Worm (Caenorhabditis elegans) whole organism, L3 larva: ENCODE measurements around the gene C14A4.6.

Source experiments
- R02D3.7 ChIP-seq: fragments of 150-350 bp; optimal IDR thresholded peaks from 2 replicates; lab custom pipeline; 2014; ENCODE audit warnings: missing biosample characterization, missing genetic modification characterization
- ZK546.5 ChIP-seq: sonication (generic microtip); optimal IDR thresholded peaks from 2 replicates; lab custom pipeline; 2017; ENCODE audit warnings: missing biosample characterization, missing genetic modification characterization
- aly-2 ChIP-seq: fragments of 150-350 bp; optimal IDR thresholded peaks from 2 replicates; lab custom pipeline; 2014; ENCODE audit warnings: missing biosample characterization, missing genetic modification characterization
- ama-1 ChIP-seq: fragments of 150-350 bp; optimal IDR thresholded peaks from 2 replicates; lab custom pipeline; 2018
- ceh-28 ChIP-seq: fragments of 150-350 bp; optimal IDR thresholded peaks from 2 replicates; lab custom pipeline; 2014; ENCODE audit warnings: missing biosample characterization, missing genetic modification reagents, missing genetic modification characterization
- daf-12 ChIP-seq: fragments of 150-350 bp; optimal IDR thresholded peaks from 2 replicates; lab custom pipeline; 2014; ENCODE audit warnings: missing biosample characterization, missing genetic modification reagents, missing genetic modification characterization
- egl-27 ChIP-seq: sonication (generic microtip); optimal IDR thresholded peaks from 4 replicates; lab custom pipeline; 2017; ENCODE audit warnings: missing biosample characterization, missing genetic modification reagents, missing genetic modification characterization
- egl-5 ChIP-seq: fragments of 150-350 bp; optimal IDR thresholded peaks from 2 replicates; lab custom pipeline; 2017; ENCODE audit warnings: missing biosample characterization, missing genetic modification reagents, missing genetic modification characterization, inconsistent platforms
- elt-1 ChIP-seq: fragments of 150-350 bp; optimal IDR thresholded peaks from 2 replicates; lab custom pipeline; 2014; ENCODE audit warnings: missing biosample characterization, missing genetic modification characterization
- elt-2 ChIP-seq: sonication (generic microtip); optimal IDR thresholded peaks from 2 replicates; lab custom pipeline; 2016; ENCODE audit warnings: missing genetic modification reagents, mild to moderate bottlenecking, missing genetic modification characterization, missing compliant biosample characterization
- elt-3 ChIP-seq, 3 experiments: fragments of 150-350 bp in 1 of 3; sonication (generic microtip) in 2 of 3; optimal IDR thresholded peaks; 2 replicates in 2 of 3; 4 replicates in 1 of 3; lab custom pipeline; 2014 to 2017; ENCODE audit warnings: missing biosample characterization in 3 of 3, missing genetic modification characterization in 3 of 3
- eor-1 ChIP-seq, 2 experiments: fragments of 150-350 bp; optimal IDR thresholded peaks; 2 replicates each; lab custom pipeline; 2014 to 2018; ENCODE audit warnings: missing biosample characterization in 2 of 2, missing genetic modification characterization in 2 of 2
- fos-1 ChIP-seq: fragments of 150-350 bp; optimal IDR thresholded peaks from 2 replicates; lab custom pipeline; 2014; ENCODE audit warnings: missing biosample characterization, missing genetic modification characterization
- hmg-11 ChIP-seq: sonication (generic microtip); optimal IDR thresholded peaks from 2 replicates; lab custom pipeline; 2016; ENCODE audit warnings: missing genetic modification characterization, missing compliant biosample characterization
- jun-1 ChIP-seq: fragments of 150-350 bp; optimal IDR thresholded peaks from 2 replicates; lab custom pipeline; 2014; ENCODE audit warnings: missing biosample characterization, missing genetic modification reagents, missing genetic modification characterization
- lin-15B ChIP-seq: fragments of 150-350 bp; optimal IDR thresholded peaks from 2 replicates; lab custom pipeline; 2014; ENCODE audit warnings: missing biosample characterization, missing genetic modification characterization
- lin-39 ChIP-seq: fragments of 150-350 bp; optimal IDR thresholded peaks from 2 replicates; lab custom pipeline; 2018; ENCODE audit warnings: missing biosample characterization, missing genetic modification reagents, missing genetic modification characterization
- lsy-12 ChIP-seq: sonication (generic microtip); optimal IDR thresholded peaks from 2 replicates; lab custom pipeline; 2016; ENCODE audit warnings: mild to moderate bottlenecking, missing genetic modification characterization, missing compliant biosample characterization
- mdl-1 ChIP-seq: fragments of 150-350 bp; optimal IDR thresholded peaks from 2 replicates; lab custom pipeline; 2014; ENCODE audit warnings: missing biosample characterization, missing genetic modification characterization
- mml-1 ChIP-seq: fragments of 150-350 bp; sonication (generic microtip); optimal IDR thresholded peaks from 3 replicates; lab custom pipeline; 2014; ENCODE audit warnings: missing biosample characterization, missing genetic modification characterization
- nfya-1 ChIP-seq: sonication (generic microtip); optimal IDR thresholded peaks from 2 replicates; lab custom pipeline; 2017; ENCODE audit warnings: missing genetic modification characterization, mild to moderate bottlenecking, missing compliant biosample characterization, antibody characterized with exemption, moderate library complexity; ENCODE audit not compliant: insufficient read depth
- nhr-11 ChIP-seq: fragments of 150-350 bp; optimal IDR thresholded peaks from 2 replicates; lab custom pipeline; 2014; ENCODE audit warnings: missing biosample characterization, missing genetic modification characterization
- nhr-12 ChIP-seq: fragments of 150-350 bp; optimal IDR thresholded peaks from 2 replicates; lab custom pipeline; 2014; ENCODE audit warnings: missing biosample characterization, missing genetic modification characterization
- nhr-23 ChIP-seq: fragments of 150-350 bp; optimal IDR thresholded peaks from 2 replicates; lab custom pipeline; 2014; ENCODE audit warnings: missing biosample characterization, missing genetic modification reagents, missing genetic modification characterization
- nhr-237 ChIP-seq: fragments of 150-350 bp; optimal IDR thresholded peaks from 2 replicates; lab custom pipeline; 2014; ENCODE audit warnings: missing biosample characterization, missing genetic modification characterization
- nhr-25 ChIP-seq: sonication (generic microtip); optimal IDR thresholded peaks from 2 replicates; lab custom pipeline; 2017; ENCODE audit warnings: missing biosample characterization, missing genetic modification characterization
- nhr-28 ChIP-seq: fragments of 150-350 bp; optimal IDR thresholded peaks from 2 replicates; lab custom pipeline; 2014; ENCODE audit warnings: missing biosample characterization, missing genetic modification characterization
- nhr-43 ChIP-seq: sonication (generic microtip); optimal IDR thresholded peaks from 2 replicates; lab custom pipeline; 2016; ENCODE audit warnings: mild to moderate bottlenecking, missing genetic modification characterization, missing compliant biosample characterization; ENCODE audit not compliant: poor library complexity, severe bottlenecking
- nhr-67 ChIP-seq: fragments of 150-350 bp; optimal IDR thresholded peaks from 2 replicates; lab custom pipeline; 2014; ENCODE audit warnings: missing biosample characterization, missing genetic modification characterization
- pha-4 ChIP-seq: fragments of 150-350 bp; optimal IDR thresholded peaks from 2 replicates; lab custom pipeline; 2014; ENCODE audit warnings: missing biosample characterization, missing genetic modification reagents, missing genetic modification characterization
- pqm-1 ChIP-seq: fragments of 150-350 bp; optimal IDR thresholded peaks from 2 replicates; lab custom pipeline; 2017; ENCODE audit warnings: missing biosample characterization, missing genetic modification characterization, inconsistent platforms
- sea-2 ChIP-seq: fragments of 150-350 bp; sonication (generic microtip); optimal IDR thresholded peaks from 4 replicates; lab custom pipeline; 2014; ENCODE audit warnings: missing biosample characterization, missing genetic modification reagents, missing genetic modification characterization
- skn-1 ChIP-seq: fragments of 150-350 bp; optimal IDR thresholded peaks from 2 replicates; lab custom pipeline; 2014; ENCODE audit warnings: missing biosample characterization, missing genetic modification characterization
- snpc-4 ChIP-seq: fragments of 150-350 bp; optimal IDR thresholded peaks from 2 replicates; lab custom pipeline; 2014; ENCODE audit warnings: missing biosample characterization, missing genetic modification characterization
- tbx-2 ChIP-seq: sonication (generic microtip); optimal IDR thresholded peaks from 2 replicates; lab custom pipeline; 2016; ENCODE audit warnings: mild to moderate bottlenecking, missing genetic modification characterization, missing compliant biosample characterization
- unc-39 ChIP-seq: sonication (generic microtip); optimal IDR thresholded peaks from 4 replicates; lab custom pipeline; 2017; ENCODE audit warnings: missing biosample characterization, missing genetic modification characterization
- unc-62 ChIP-seq: fragments of 150-350 bp; sonication (generic microtip); optimal IDR thresholded peaks from 4 replicates; lab custom pipeline; 2014; ENCODE audit warnings: missing biosample characterization, missing genetic modification reagents, missing genetic modification characterization
- zag-1 ChIP-seq: fragments of 150-350 bp; optimal IDR thresholded peaks from 2 replicates; lab custom pipeline; 2014; ENCODE audit warnings: missing biosample characterization, missing genetic modification characterization
- ztf-4 ChIP-seq: fragments of 150-350 bp; optimal IDR thresholded peaks from 2 replicates; lab custom pipeline; 2014; ENCODE audit warnings: missing biosample characterization, missing genetic modification characterization

C14A4.6 gene

ce11 chrII:10550872-10551647 is 43.5 kb downstream of the C14A4.6 start:
- TF ChIP-seq mdl-1 (tag; lab: Kevin White, UChicago) (no peak), nhr-25 (peak; percentile 37), elt-1 (no peak), ceh-28 (tag; lab: Kevin White, UChicago) (no peak), zag-1 (tag; lab: Kevin White, UChicago) (no peak), lin-15B (no peak), nhr-237 (tag; lab: Kevin White, UChicago) (no peak), ztf-4 (tag; lab: Kevin White, UChicago) (no peak), unc-62 (no peak), aly-2 (tag; lab: Kevin White, UChicago) (no peak), pqm-1 (no peak), snpc-4 (tag; lab: Kevin White, UChicago) (no peak), jun-1 (tag; lab: Kevin White, UChicago) (no peak), egl-27 (tag; lab: Kevin White, UChicago) (no peak), unc-39 (no peak), mml-1 (tag; lab: Kevin White, UChicago) (no peak), nhr-67 (tag; lab: Kevin White, UChicago) (no peak), fos-1 (tag; lab: Kevin White, UChicago) (no peak), elt-3 (tag; optimal IDR thresholded peaks at IDR 0.05; lab: Kevin White, UChicago) (peak in 1 of 3 experiments; percentile 40), R02D3.7 (tag; lab: Kevin White, UChicago) (no peak), ZK546.5 (tag; lab: Kevin White, UChicago) (no peak), nhr-23 (tag; lab: Kevin White, UChicago) (peak; percentile 26), daf-12 (tag; lab: Kevin White, UChicago) (no peak), sea-2 (GFP tag; lab: Kevin White, UChicago) (no peak), pha-4 (tag; lab: Kevin White, UChicago) (peak; percentile 58), skn-1 (tag; lab: Kevin White, UChicago) (no peak), nhr-43 (no peak), egl-5 (tag; lab: Kevin White, UChicago) (peak; percentile 33), ama-1 (lab: Kevin White, UChicago) (peak; percentile 27), lin-39 (tag; lab: Kevin White, UChicago) (no peak), tbx-2 (no peak), eor-1 (tag; optimal IDR thresholded peaks at IDR 0.05; lab: Kevin White, UChicago) (no peak), elt-2 (tag; lab: Kevin White, UChicago) (peak; percentile 10), nhr-11 (tag; lab: Kevin White, UChicago) (peak; percentile 45), nhr-28 (tag; lab: Kevin White, UChicago) (no peak), lsy-12 (tag; lab: Kevin White, UChicago) (no peak), nhr-12 (no peak)
- TF ChIP-seq, all 47 proteins: peak for 8

DNA sequence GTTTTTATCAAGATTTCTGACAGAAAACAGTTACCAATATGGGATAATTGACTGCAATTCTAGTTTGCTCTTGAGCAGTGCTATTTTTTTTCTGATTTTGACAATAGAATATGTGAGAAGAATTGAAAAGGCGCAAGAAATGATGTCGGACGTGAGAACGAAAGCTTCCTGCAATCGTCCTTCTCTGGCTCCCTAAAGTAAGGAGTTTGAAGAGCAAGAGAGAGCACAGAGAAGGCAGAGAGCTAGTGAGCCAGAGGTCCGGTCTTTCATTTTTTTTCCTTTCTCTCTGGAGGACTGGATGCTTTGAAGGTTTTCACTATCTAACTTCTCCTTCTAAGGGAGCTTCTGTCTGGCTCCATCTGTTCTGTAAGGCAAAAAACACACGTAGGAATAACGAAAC is 44.4 kb downstream of the C14A4.6 start:
- peak; percentile 79 for TF ChIP-seq ama-1 (lab: Kevin White, UChicago)
- TF ChIP-seq lin-39 (tag; lab: Kevin White, UChicago) = peak; percentile 23
- peak; percentile 36 for TF ChIP-seq hmg-11
- peak; percentile 39 for TF ChIP-seq nfya-1
- no peak for TF ChIP-seq nhr-43
